Fruit fly (Drosophila melanogaster) whole organism, embryonic: ENCODE results near the gene CG12182.

ENCODE experiments used
- Atf6 ChIP-seq: fragments of 200-800 bp; sonication (Bioruptor generic); IDR thresholded peaks from 2 replicates; pipeline ENCODE4 v1.3.6; 2022; ENCODE audit warnings: missing biosample characterization, missing genetic modification characterization
- Bteb2 ChIP-seq: fragments of 200-800 bp; sonication (Bioruptor generic); optimal IDR thresholded peaks from 2 replicates; lab custom pipeline; 2016; ENCODE audit warnings: missing biosample characterization, missing genetic modification characterization
- CG10209 ChIP-seq: fragments of 200-800 bp; sonication (Bioruptor generic); optimal IDR thresholded peaks from 3 replicates; lab custom pipeline; 2017; ENCODE audit warnings: missing biosample characterization, mild to moderate bottlenecking, missing genetic modification characterization, missing genetic modification reagents
- CG10267 ChIP-seq: fragments of 200-800 bp; sonication (Bioruptor generic); optimal IDR thresholded peaks from 2 replicates; lab custom pipeline; 2018; ENCODE audit warnings: missing biosample characterization, mild to moderate bottlenecking, missing genetic modification characterization, moderate library complexity
- CG10979 ChIP-seq: fragments of 200-800 bp; sonication (Bioruptor generic); optimal IDR thresholded peaks from 2 replicates; lab custom pipeline; 2018; ENCODE audit warnings: missing biosample characterization, mild to moderate bottlenecking, missing genetic modification characterization, moderate library complexity
- CG11085 ChIP-seq: fragments of 200-800 bp; sonication (Bioruptor generic); IDR thresholded peaks from 2 replicates; pipeline ENCODE4 v1.3.6; 2022; ENCODE audit warnings: missing biosample characterization, missing genetic modification characterization
- CG11398 ChIP-seq: fragments of 200-800 bp; sonication (Bioruptor generic); optimal IDR thresholded peaks from 2 replicates; lab custom pipeline; 2016; ENCODE audit warnings: missing biosample characterization, missing genetic modification characterization
- CG14710 ChIP-seq: fragments of 200-800 bp; sonication (Bioruptor generic); optimal IDR thresholded peaks from 3 replicates; lab custom pipeline; 2019; ENCODE audit warnings: missing biosample characterization, mild to moderate bottlenecking, missing genetic modification characterization, moderate library complexity
- CG14965 ChIP-seq: fragments of 200-800 bp; sonication (Bioruptor generic); optimal IDR thresholded peaks from 2 replicates; lab custom pipeline; 2016; ENCODE audit warnings: missing biosample characterization, missing genetic modification characterization, borderline replicate concordance
- CG15269 ChIP-seq: fragments of 200-800 bp; sonication (Bioruptor generic); optimal IDR thresholded peaks from 2 replicates; lab custom pipeline; 2018; ENCODE audit warnings: missing biosample characterization, mild to moderate bottlenecking, missing genetic modification characterization, moderate library complexity
- CG1603 ChIP-seq: fragments of 200-800 bp; sonication (Bioruptor generic); optimal IDR thresholded peaks from 2 replicates; lab custom pipeline; 2019; ENCODE audit warnings: missing biosample characterization, mild to moderate bottlenecking, missing genetic modification characterization, moderate library complexity
- CG30403 ChIP-seq: fragments of 200-800 bp; sonication (Bioruptor generic); optimal IDR thresholded peaks from 3 replicates; lab custom pipeline; 2016; ENCODE audit warnings: missing biosample characterization, missing genetic modification characterization
- CG31365 ChIP-seq: fragments of 200-800 bp; sonication (Bioruptor generic); optimal IDR thresholded peaks from 2 replicates; lab custom pipeline; 2018; ENCODE audit warnings: missing biosample characterization, mild to moderate bottlenecking, missing genetic modification characterization
- CG31388 ChIP-seq: fragments of 200-800 bp; sonication (Bioruptor generic); optimal IDR thresholded peaks from 2 replicates; lab custom pipeline; 2016; ENCODE audit warnings: missing biosample characterization, missing genetic modification characterization
- CG3281 ChIP-seq: fragments of 200-800 bp; sonication (Bioruptor generic); optimal IDR thresholded peaks from 3 replicates; lab custom pipeline; 2017; ENCODE audit warnings: missing biosample characterization, mild to moderate bottlenecking, missing genetic modification characterization
- CG5245 ChIP-seq: fragments of 200-800 bp; sonication (Bioruptor generic); optimal IDR thresholded peaks from 3 replicates; lab custom pipeline; 2016; ENCODE audit warnings: missing biosample characterization, missing genetic modification characterization
- CG6813 ChIP-seq: fragments of 200-800 bp; sonication (Bioruptor generic); optimal IDR thresholded peaks from 2 replicates; lab custom pipeline; 2017; ENCODE audit warnings: missing biosample characterization, missing genetic modification characterization, mild to moderate bottlenecking, moderate library complexity, missing genetic modification reagents
- CG7372 ChIP-seq: fragments of 200-800 bp; sonication (Bioruptor generic); IDR thresholded peaks from 2 replicates; pipeline ENCODE4 v1.3.6; 2022; ENCODE audit warnings: missing biosample characterization, missing genetic modification characterization
- CG7839 ChIP-seq: fragments of 200-800 bp; sonication (Bioruptor generic); optimal IDR thresholded peaks from 3 replicates; lab custom pipeline; 2018; ENCODE audit warnings: missing biosample characterization, mild to moderate bottlenecking, missing genetic modification characterization, moderate library complexity
- CG9876 ChIP-seq: fragments of 200-800 bp; sonication (Bioruptor generic); optimal IDR thresholded peaks from 2 replicates; lab custom pipeline; 2016; ENCODE audit warnings: missing biosample characterization, missing genetic modification characterization
- Dip2 ChIP-seq: fragments of 200-800 bp; sonication (Bioruptor generic); IDR thresholded peaks from 2 replicates; pipeline ENCODE4 v1.3.6; 2022; ENCODE audit warnings: missing biosample characterization, missing genetic modification characterization
- Fer1 ChIP-seq: fragments of 200-800 bp; sonication (Bioruptor generic); optimal IDR thresholded peaks from 2 replicates; lab custom pipeline; 2017; ENCODE audit warnings: missing biosample characterization, mild to moderate bottlenecking, missing genetic modification characterization
- Gsc ChIP-seq: fragments of 200-800 bp; sonication (Bioruptor generic); IDR thresholded peaks from 2 replicates; pipeline ENCODE4 v1.3.6; 2022; ENCODE audit warnings: missing biosample characterization, missing genetic modification characterization
- Lhr ChIP-seq: fragments of 200-800 bp; sonication (Bioruptor generic); optimal IDR thresholded peaks from 3 replicates; lab custom pipeline; 2017; ENCODE audit warnings: mild to moderate bottlenecking, missing biosample characterization, missing genetic modification reagents, missing genetic modification characterization
- MTF-1 ChIP-seq: fragments of 200-800 bp; sonication (Bioruptor generic); optimal IDR thresholded peaks from 2 replicates; lab custom pipeline; 2018; ENCODE audit warnings: missing biosample characterization, mild to moderate bottlenecking, missing genetic modification characterization, borderline replicate concordance
- Mrtf ChIP-seq: fragments of 200-800 bp; sonication (Bioruptor generic); IDR thresholded peaks from 3 replicates; pipeline ENCODE4 v1.3.6; 2022; ENCODE audit warnings: missing biosample characterization, missing genetic modification characterization
- NC2β ChIP-seq: fragments of 200-800 bp; sonication (Bioruptor generic); optimal IDR thresholded peaks from 2 replicates; lab custom pipeline; 2016; ENCODE audit warnings: missing biosample characterization, missing genetic modification characterization
- Ravus ChIP-seq: fragments of 200-800 bp; sonication (Bioruptor generic); IDR thresholded peaks from 2 replicates; pipeline ENCODE4 v1.3.6; 2022; ENCODE audit warnings: missing biosample characterization, missing genetic modification characterization
- dan ChIP-seq: fragments of 200-800 bp; sonication (Bioruptor generic); IDR thresholded peaks from 2 replicates; pipeline ENCODE4 v1.3.6; 2022; ENCODE audit warnings: missing biosample characterization, missing genetic modification characterization
- dmrt99B ChIP-seq: fragments of 200-800 bp; sonication (Bioruptor generic); optimal IDR thresholded peaks from 2 replicates; lab custom pipeline; 2018; ENCODE audit warnings: missing biosample characterization, mild to moderate bottlenecking, missing genetic modification characterization, moderate library complexity
- esg ChIP-seq: fragments of 200-800 bp; sonication (Bioruptor generic); conservative IDR thresholded peaks from 2 replicates; pipeline ENCODE4 v1.3.6; 2022; ENCODE audit warnings: missing biosample characterization, missing genetic modification characterization
- eve ChIP-seq, 2 experiments: fragments of >200 bp; optimal IDR thresholded peaks; 2 replicates each; lab custom pipeline; 2017; ENCODE audit warnings: missing biosample characterization in 2 of 2, missing genetic modification characterization in 2 of 2
- fd102C ChIP-seq: fragments of 200-800 bp; sonication (Bioruptor generic); optimal IDR thresholded peaks from 2 replicates; lab custom pipeline; 2018; ENCODE audit warnings: missing biosample characterization, mild to moderate bottlenecking, missing genetic modification characterization, moderate library complexity
- gfzf ChIP-seq: fragments of 200-800 bp; sonication (Bioruptor generic); optimal IDR thresholded peaks from 2 replicates; lab custom pipeline; 2016; ENCODE audit warnings: missing biosample characterization, mild to moderate bottlenecking, missing genetic modification characterization, moderate library complexity
- gsb ChIP-seq: fragments of 200-800 bp; sonication (Bioruptor generic); IDR thresholded peaks from 2 replicates; pipeline ENCODE4 v1.3.6; 2022; ENCODE audit warnings: missing biosample characterization, missing genetic modification characterization
- insv ChIP-seq, 2 experiments: fragments of 200-800 bp; sonication (Bioruptor generic); optimal IDR thresholded peaks; 3 replicates each; lab custom pipeline; 2016 to 2018; ENCODE audit warnings: missing biosample characterization in 2 of 2, missing genetic modification characterization in 2 of 2
- kay ChIP-seq: fragments of 200-800 bp; sonication (Bioruptor generic); optimal IDR thresholded peaks from 2 replicates; lab custom pipeline; 2016; ENCODE audit warnings: missing biosample characterization, missing genetic modification characterization
- lola ChIP-seq, 3 experiments: fragments of >200 bp in 2 of 3; fragments of 200-800 bp in 1 of 3; sonication (Bioruptor generic) in 1 of 3; optimal IDR thresholded peaks; 2 replicates each; lab custom pipeline; 2017 to 2019; ENCODE audit warnings: missing biosample characterization in 3 of 3, missing genetic modification characterization in 3 of 3, mild to moderate bottlenecking in 1 of 3, moderate library complexity in 1 of 3
- mirr ChIP-seq: fragments of 200-800 bp; sonication (Bioruptor generic); optimal IDR thresholded peaks from 3 replicates; lab custom pipeline; 2018; ENCODE audit warnings: missing biosample characterization, mild to moderate bottlenecking, missing genetic modification characterization
- sens-2 ChIP-seq: fragments of 200-800 bp; sonication (Bioruptor generic); IDR thresholded peaks from 2 replicates; pipeline ENCODE4 v1.3.6; 2022; ENCODE audit warnings: missing biosample characterization, missing genetic modification characterization
- shn ChIP-seq: fragments of 200-800 bp; sonication (Bioruptor generic); optimal IDR thresholded peaks from 3 replicates; lab custom pipeline; 2016; ENCODE audit warnings: missing biosample characterization, missing genetic modification characterization
- sima ChIP-seq: fragments of 200-800 bp; sonication (Bioruptor generic); optimal IDR thresholded peaks from 2 replicates; lab custom pipeline; 2016; ENCODE audit warnings: missing biosample characterization, missing genetic modification characterization
- slbo ChIP-seq: fragments of 200-800 bp; sonication (Bioruptor generic); IDR thresholded peaks from 2 replicates; pipeline ENCODE4 v1.3.6; 2022; ENCODE audit warnings: missing biosample characterization, missing genetic modification characterization
- tio ChIP-seq: fragments of 200-800 bp; sonication (Bioruptor generic); optimal IDR thresholded peaks from 2 replicates; lab custom pipeline; 2017; ENCODE audit warnings: missing biosample characterization, missing genetic modification characterization, inconsistent platforms
- wek ChIP-seq: fragments of 200-800 bp; sonication (Bioruptor generic); optimal IDR thresholded peaks from 3 replicates; lab custom pipeline; 2018; ENCODE audit warnings: missing biosample characterization, mild to moderate bottlenecking, missing genetic modification characterization, moderate library complexity
- yki ChIP-seq: fragments of >200 bp; optimal IDR thresholded peaks from 3 replicates; lab custom pipeline; 2018
- zen2 ChIP-seq: fragments of 200-800 bp; sonication (Bioruptor generic); IDR thresholded peaks from 3 replicates; pipeline ENCODE4 v1.3.6; 2022; ENCODE audit warnings: missing biosample characterization, missing genetic modification characterization; ENCODE audit not compliant: partially characterized antibody
- zfh1 ChIP-seq: fragments of 200-800 bp; sonication (Bioruptor generic); IDR thresholded peaks from 3 replicates; pipeline ENCODE4 v1.3.6; 2022; ENCODE audit warnings: missing biosample characterization, missing genetic modification characterization
- zfh2 ChIP-seq: fragments of 200-800 bp; sonication (Bioruptor generic); optimal IDR thresholded peaks from 2 replicates; lab custom pipeline; 2016; ENCODE audit warnings: missing biosample characterization, missing genetic modification characterization

The CG12182 gene

dm6 chr3L:2586804-2587561 is 12.4 kb downstream of the CG12182 start, which contains the start of gene RpL8 (continued):
- peak; percentile 89 for TF ChIP-seq Fer1 (GFP tag; lab: Kevin White, UChicago)
- TF ChIP-seq kay (GFP tag; lab: Kevin White, UChicago), result no peak
- TF ChIP-seq zen2 (GFP tag; lab: Robert Waterston, UW), result no peak
- peak; percentile 56 for TF ChIP-seq CG10979 (tag; lab: Kevin White, UChicago)
- TF ChIP-seq gsb (GFP tag; lab: Robert Waterston, UW), result peak; percentile 57
- peak; percentile 80 for TF ChIP-seq CG9876 (GFP tag; lab: Kevin White, UChicago)
- TF ChIP-seq CG5245 (GFP tag; lab: Kevin White, UChicago), result peak; percentile 64
- TF ChIP-seq zfh1 (GFP tag; lab: Robert Waterston, UW), result peak; percentile 89
- TF ChIP-seq esg (GFP tag; lab: Robert Waterston, UW), result peak; percentile 69
- peak; percentile 59 for TF ChIP-seq dmrt99B (tag; lab: Kevin White, UChicago)
- TF ChIP-seq CG31388, result no peak
- TF ChIP-seq mirr (GFP tag; lab: Kevin White, UChicago), result peak; percentile 94
- peak; percentile 68 for TF ChIP-seq CG30403
- peak; percentile 62 for TF ChIP-seq gfzf (GFP tag; lab: Kevin White, UChicago)
- TF ChIP-seq CG3281, result peak; percentile 87
- TF ChIP-seq tio (GFP tag; lab: Kevin White, UChicago), result peak; percentile 53
- TF ChIP-seq dan (GFP tag; lab: Robert Waterston, UW), result no peak
- peak; percentile 48 for TF ChIP-seq CG7372 (GFP tag; lab: Robert Waterston, UW)
- TF ChIP-seq eve (GFP tag; optimal IDR thresholded peaks at IDR 0.05; lab: Kevin White, UChicago), result peak in 1 of 2 experiments; percentile 9
- peak; percentile 61 for TF ChIP-seq fd102C
- peak; percentile 62 for TF ChIP-seq shn (GFP tag; lab: Kevin White, UChicago)
- TF ChIP-seq CG14710 (tag; lab: Kevin White, UChicago), result peak; percentile 71
- peak; percentile 75 for TF ChIP-seq CG1603 (tag; lab: Kevin White, UChicago)
- TF ChIP-seq CG15269 (tag; lab: Kevin White, UChicago), result peak; percentile 78
- TF ChIP-seq Gsc (GFP tag; lab: Robert Waterston, UW), result no peak
- TF ChIP-seq Ravus, result peak; percentile 9; the same call in 1 of the 2 replicates
- TF ChIP-seq CG6813 (GFP tag; lab: Kevin White, UChicago), result peak; percentile 92
- peak; percentile 74 for TF ChIP-seq Mrtf (GFP tag; lab: Robert Waterston, UW)
- TF ChIP-seq CG11085, result peak; percentile 84
- peak; percentile 40 for TF ChIP-seq Lhr (GFP tag; lab: Kevin White, UChicago)
- peak; percentile 86 for TF ChIP-seq CG10209 (GFP tag; lab: Kevin White, UChicago)
- TF ChIP-seq wek (GFP tag; lab: Kevin White, UChicago), result peak; percentile 91
- TF ChIP-seq sima (GFP tag; lab: Kevin White, UChicago), result peak; percentile 42
- TF ChIP-seq CG10267 (tag; lab: Kevin White, UChicago), result peak; percentile 68
- peak; percentile 91 for TF ChIP-seq slbo (GFP tag; lab: Robert Waterston, UW)
- peak; percentile 72 for TF ChIP-seq zfh2 (GFP tag; lab: Kevin White, UChicago)
- no peak for TF ChIP-seq yki (lab: Kevin White, UChicago)
- TF ChIP-seq sens-2 (GFP tag; lab: Robert Waterston, UW), result peak; percentile 89
- no peak for TF ChIP-seq Dip2 (GFP tag; lab: Robert Waterston, UW)
- peak; percentile 77 for TF ChIP-seq CG7839
- TF ChIP-seq insv (GFP tag; optimal IDR thresholded peaks at IDR 0.05; lab: Kevin White, UChicago), result peak in 1 of 2 experiments; percentile 93
- TF ChIP-seq MTF-1 (GFP tag; lab: Kevin White, UChicago), result peak; percentile 98
- peak; percentile 80 for TF ChIP-seq CG11398 (GFP tag; lab: Kevin White, UChicago)
- TF ChIP-seq Atf6, result peak; percentile 72
- TF ChIP-seq CG14965 (GFP tag; lab: Kevin White, UChicago), result peak; percentile 17
- TF ChIP-seq CG31365 (tag; lab: Kevin White, UChicago), result peak; percentile 82
- TF ChIP-seq NC2β, result peak; percentile 91
- peak in 1 of 3 experiments; percentile 22 for TF ChIP-seq lola (GFP tag; optimal IDR thresholded peaks at IDR 0.05; lab: Kevin White, UChicago)
- TF ChIP-seq Bteb2 (GFP tag; lab: Kevin White, UChicago), result peak; percentile 70
